Fruit fly (Drosophila melanogaster) whole organism, embryonic: ENCODE results near the gene Fbw5.

ENCODE experiments used
- Aef1 ChIP-seq: fragments of 200-800 bp; sonication (Bioruptor generic); IDR thresholded peaks from 3 replicates; pipeline ENCODE4 v1.3.6; 2022; ENCODE audit warnings: missing biosample characterization, missing genetic modification characterization
- Bgb ChIP-seq: fragments of 200-800 bp; sonication (Bioruptor generic); IDR thresholded peaks from 2 replicates; pipeline ENCODE4 v1.3.6; 2022; ENCODE audit warnings: missing biosample characterization, missing genetic modification characterization; ENCODE audit not compliant: partially characterized antibody
- Blimp-1 ChIP-seq: fragments of 200-800 bp; sonication (Bioruptor generic); optimal IDR thresholded peaks from 3 replicates; lab custom pipeline; 2018; ENCODE audit warnings: missing biosample characterization, missing genetic modification characterization, mild to moderate bottlenecking, moderate library complexity, missing genetic modification reagents
- CG10543 ChIP-seq: fragments of 200-800 bp; sonication (Bioruptor generic); optimal IDR thresholded peaks from 3 replicates; lab custom pipeline; 2017; ENCODE audit warnings: missing biosample characterization, mild to moderate bottlenecking, missing genetic modification characterization, moderate library complexity
- CG10654 ChIP-seq: fragments of 200-800 bp; sonication (Bioruptor generic); optimal IDR thresholded peaks from 2 replicates; lab custom pipeline; 2016; ENCODE audit warnings: missing biosample characterization, missing genetic modification characterization
- CG15011 ChIP-seq: fragments of 200-800 bp; sonication (Bioruptor generic); optimal IDR thresholded peaks from 3 replicates; lab custom pipeline; 2018; ENCODE audit warnings: missing biosample characterization, mild to moderate bottlenecking, missing genetic modification characterization
- CG15073 ChIP-seq: fragments of 200-800 bp; sonication (Bioruptor generic); optimal IDR thresholded peaks from 2 replicates; lab custom pipeline; 2016; ENCODE audit warnings: missing biosample characterization, missing genetic modification characterization
- CG16813 ChIP-seq: fragments of 200-800 bp; sonication (Bioruptor generic); IDR thresholded peaks from 3 replicates; pipeline ENCODE4 v1.3.6; 2022; ENCODE audit warnings: missing biosample characterization, missing genetic modification characterization; ENCODE audit not compliant: partially characterized antibody
- CG17359 ChIP-seq: fragments of 200-800 bp; sonication (Bioruptor generic); optimal IDR thresholded peaks from 3 replicates; lab custom pipeline; 2018; ENCODE audit warnings: missing biosample characterization, mild to moderate bottlenecking, missing genetic modification characterization, moderate library complexity
- CG17612 ChIP-seq: fragments of 200-800 bp; sonication (Bioruptor generic); IDR thresholded peaks from 2 replicates; pipeline ENCODE4 v1.3.6; 2022; ENCODE audit warnings: missing biosample characterization, missing genetic modification characterization
- CG18599 ChIP-seq: fragments of 200-800 bp; sonication (Bioruptor generic); optimal IDR thresholded peaks from 3 replicates; lab custom pipeline; 2017; ENCODE audit warnings: missing biosample characterization, missing genetic modification characterization, mild to moderate bottlenecking, moderate library complexity, missing genetic modification reagents
- CG4424 ChIP-seq: fragments of 200-800 bp; sonication (Bioruptor generic); optimal IDR thresholded peaks from 3 replicates; lab custom pipeline; 2016; ENCODE audit warnings: missing biosample characterization, missing genetic modification characterization
- CG7786 ChIP-seq: fragments of 200-800 bp; sonication (Bioruptor generic); optimal IDR thresholded peaks from 2 replicates; lab custom pipeline; 2016; ENCODE audit warnings: missing biosample characterization, missing genetic modification characterization
- CG7928 ChIP-seq: fragments of 200-800 bp; sonication (Bioruptor generic); optimal IDR thresholded peaks from 2 replicates; lab custom pipeline; 2017; ENCODE audit warnings: missing biosample characterization, mild to moderate bottlenecking, missing genetic modification characterization
- CHES-1-like ChIP-seq: fragments of 200-800 bp; sonication (Bioruptor generic); optimal IDR thresholded peaks from 2 replicates; lab custom pipeline; 2016; ENCODE audit warnings: missing biosample characterization, missing genetic modification characterization
- D ChIP-seq, 2 experiments: fragments of 200-800 bp in 1 of 2; fragments of >200 bp in 1 of 2; sonication (Bioruptor generic) in 1 of 2; optimal IDR thresholded peaks; 2 replicates in 1 of 2; 3 replicates in 1 of 2; lab custom pipeline; 2017; ENCODE audit warnings: mild to moderate bottlenecking in 1 of 2, missing biosample characterization in 1 of 2, missing genetic modification characterization in 1 of 2, missing genetic modification reagents in 1 of 2
- Drgx ChIP-seq: fragments of 200-800 bp; sonication (Bioruptor generic); IDR thresholded peaks from 2 replicates; pipeline ENCODE4 v1.3.6; 2022; ENCODE audit warnings: missing biosample characterization, missing genetic modification characterization
- Elba2 ChIP-seq: fragments of 200-800 bp; sonication (Bioruptor generic); optimal IDR thresholded peaks from 3 replicates; lab custom pipeline; 2016; ENCODE audit warnings: missing biosample characterization, missing genetic modification characterization
- Ets97D ChIP-seq: fragments of 200-800 bp; sonication (Bioruptor generic); optimal IDR thresholded peaks from 3 replicates; lab custom pipeline; 2016; ENCODE audit warnings: missing biosample characterization, missing genetic modification characterization
- Hr78 ChIP-seq, 2 experiments: fragments of 200-800 bp in 1 of 2; fragments of >200 bp in 1 of 2; sonication (Bioruptor generic) in 1 of 2; optimal IDR thresholded peaks; 2 replicates each; lab custom pipeline; 2017 to 2019; ENCODE audit warnings: missing biosample characterization in 2 of 2, missing genetic modification characterization in 2 of 2, mild to moderate bottlenecking in 1 of 2, moderate library complexity in 1 of 2
- Nf-YB ChIP-seq: fragments of 200-800 bp; sonication (Bioruptor generic); optimal IDR thresholded peaks from 3 replicates; lab custom pipeline; 2019; ENCODE audit warnings: missing biosample characterization, mild to moderate bottlenecking, missing genetic modification characterization, moderate library complexity
- Oli ChIP-seq: fragments of 200-800 bp; sonication (Bioruptor generic); optimal IDR thresholded peaks from 2 replicates; lab custom pipeline; 2018; ENCODE audit warnings: missing biosample characterization, mild to moderate bottlenecking, missing genetic modification characterization, moderate library complexity
- Opbp ChIP-seq: fragments of 200-800 bp; sonication (Bioruptor generic); IDR thresholded peaks from 3 replicates; pipeline ENCODE4 v1.3.6; 2022; ENCODE audit warnings: missing biosample characterization, missing genetic modification characterization; ENCODE audit not compliant: partially characterized antibody
- Optix ChIP-seq: fragments of 200-800 bp; sonication (Bioruptor generic); IDR thresholded peaks from 3 replicates; pipeline ENCODE4 v1.3.6; 2022; ENCODE audit warnings: missing biosample characterization, missing genetic modification characterization
- Stat92E ChIP-seq, 3 experiments: fragments of >200 bp in 2 of 3; fragments of 200-800 bp in 1 of 3; sonication (Bioruptor generic) in 1 of 3; optimal IDR thresholded peaks; 2 replicates each; lab custom pipeline; 2017 to 2019; ENCODE audit warnings: missing biosample characterization in 3 of 3, missing genetic modification characterization in 3 of 3, mild to moderate bottlenecking in 1 of 3, moderate library complexity in 1 of 3
- Xrp1 ChIP-seq: fragments of 200-800 bp; sonication (Bioruptor generic); IDR thresholded peaks from 2 replicates; pipeline ENCODE4 v1.3.6; 2022; ENCODE audit warnings: missing biosample characterization, missing genetic modification characterization
- abd-A ChIP-seq: fragments of 200-800 bp; sonication (Bioruptor generic); optimal IDR thresholded peaks from 3 replicates; lab custom pipeline; 2019; ENCODE audit warnings: missing biosample characterization, mild to moderate bottlenecking, missing genetic modification characterization, moderate library complexity
- cg ChIP-seq: fragments of 200-800 bp; sonication (Bioruptor generic); optimal IDR thresholded peaks from 3 replicates; lab custom pipeline; 2019; ENCODE audit warnings: missing biosample characterization, mild to moderate bottlenecking, missing genetic modification characterization, moderate library complexity
- chm ChIP-seq: fragments of 200-800 bp; sonication (Bioruptor generic); IDR thresholded peaks from 2 replicates; pipeline ENCODE4 v1.3.6; 2022; ENCODE audit warnings: missing biosample characterization, missing genetic modification characterization
- crp ChIP-seq, 2 experiments: fragments of 200-800 bp; sonication (Bioruptor generic); optimal IDR thresholded peaks; 2 replicates in 1 of 2; 3 replicates in 1 of 2; lab custom pipeline; 2017; ENCODE audit warnings: missing biosample characterization in 2 of 2, missing genetic modification characterization in 2 of 2, mild to moderate bottlenecking in 1 of 2, moderate library complexity in 1 of 2
- cwo ChIP-seq: fragments of 200-800 bp; sonication (Bioruptor generic); optimal IDR thresholded peaks from 3 replicates; lab custom pipeline; 2017; ENCODE audit warnings: missing biosample characterization, missing genetic modification characterization, mild to moderate bottlenecking, moderate library complexity, missing genetic modification reagents
- dpn ChIP-seq, 2 experiments: fragments of 200-800 bp; sonication (Bioruptor generic); optimal IDR thresholded peaks; 3 replicates each; lab custom pipeline; 2016; ENCODE audit warnings: missing biosample characterization in 2 of 2, missing genetic modification characterization in 2 of 2
- ems ChIP-seq: fragments of 200-800 bp; sonication (Bioruptor generic); optimal IDR thresholded peaks from 3 replicates; lab custom pipeline; 2016; ENCODE audit warnings: missing biosample characterization, missing genetic modification characterization
- eve ChIP-seq, 2 experiments: fragments of >200 bp; optimal IDR thresholded peaks; 2 replicates each; lab custom pipeline; 2017; ENCODE audit warnings: missing biosample characterization in 2 of 2, missing genetic modification characterization in 2 of 2
- fd64A ChIP-seq: fragments of 200-800 bp; sonication (Bioruptor generic); optimal IDR thresholded peaks from 3 replicates; lab custom pipeline; 2018; ENCODE audit warnings: missing biosample characterization, mild to moderate bottlenecking, missing genetic modification characterization
- grn ChIP-seq: fragments of 200-800 bp; sonication (Bioruptor generic); optimal IDR thresholded peaks from 3 replicates; lab custom pipeline; 2017; ENCODE audit warnings: missing biosample characterization, missing genetic modification characterization
- gsb-n ChIP-seq: fragments of 200-800 bp; sonication (Bioruptor generic); optimal IDR thresholded peaks from 3 replicates; lab custom pipeline; 2018; ENCODE audit warnings: missing biosample characterization, mild to moderate bottlenecking, missing genetic modification characterization
- hb ChIP-seq: fragments of 200-800 bp; sonication (Bioruptor generic); IDR thresholded peaks from 3 replicates; pipeline ENCODE4 v1.3.6; 2022; ENCODE audit warnings: missing biosample characterization, missing genetic modification characterization; ENCODE audit not compliant: partially characterized antibody
- kni ChIP-seq: fragments of 200-800 bp; sonication (Bioruptor generic); optimal IDR thresholded peaks from 3 replicates; lab custom pipeline; 2017; ENCODE audit warnings: mild to moderate bottlenecking, missing biosample characterization, missing genetic modification reagents, missing genetic modification characterization
- lab ChIP-seq: fragments of 200-800 bp; sonication (Bioruptor generic); optimal IDR thresholded peaks from 3 replicates; lab custom pipeline; 2017; ENCODE audit warnings: missing biosample characterization, missing genetic modification characterization, mild to moderate bottlenecking, moderate library complexity, missing genetic modification reagents
- mld ChIP-seq: fragments of 200-800 bp; sonication (Bioruptor generic); IDR thresholded peaks from 3 replicates; pipeline ENCODE4 v1.3.6; 2022; ENCODE audit warnings: missing biosample characterization, missing genetic modification characterization; ENCODE audit not compliant: partially characterized antibody
- nmo ChIP-seq: fragments of 200-800 bp; sonication (Bioruptor generic); optimal IDR thresholded peaks from 2 replicates; lab custom pipeline; 2018; ENCODE audit warnings: missing biosample characterization, mild to moderate bottlenecking, missing genetic modification characterization, moderate library complexity
- pnt ChIP-seq: fragments of 200-800 bp; sonication (Bioruptor generic); optimal IDR thresholded peaks from 3 replicates; lab custom pipeline; 2016; ENCODE audit warnings: missing biosample characterization, missing genetic modification characterization
- unc-4 ChIP-seq: fragments of 200-800 bp; sonication (Bioruptor generic); IDR thresholded peaks from 2 replicates; pipeline ENCODE4 v1.3.6; 2022; ENCODE audit warnings: missing biosample characterization, missing genetic modification characterization; ENCODE audit not compliant: partially characterized antibody
- wek ChIP-seq: fragments of 200-800 bp; sonication (Bioruptor generic); optimal IDR thresholded peaks from 3 replicates; lab custom pipeline; 2018; ENCODE audit warnings: missing biosample characterization, mild to moderate bottlenecking, missing genetic modification characterization, moderate library complexity
- yki ChIP-seq: fragments of >200 bp; optimal IDR thresholded peaks from 3 replicates; lab custom pipeline; 2018

The Fbw5 gene

dm6 chr2L:6080329-6080728, 14.6 kb upstream of the Fbw5 start (continued):
- no peak for TF ChIP-seq pnt (GFP tag; lab: Kevin White, UChicago)
- no peak for TF ChIP-seq Elba2 (GFP tag; lab: Kevin White, UChicago)
- TF ChIP-seq grn (GFP tag; lab: Kevin White, UChicago) = no peak
- no peak for TF ChIP-seq Aef1 (GFP tag; lab: Robert Waterston, UW)
- no peak for TF ChIP-seq CG7928 (GFP tag; lab: Kevin White, UChicago)
- TF ChIP-seq eve (GFP tag; optimal IDR thresholded peaks at IDR 0.05; lab: Kevin White, UChicago) = no peak
- no peak for TF ChIP-seq ems
- TF ChIP-seq cwo (GFP tag; lab: Kevin White, UChicago) = peak; percentile 18
- TF ChIP-seq Bgb (GFP tag; lab: Robert Waterston, UW) = no peak
- peak; percentile 16 for TF ChIP-seq CG18599 (GFP tag; lab: Kevin White, UChicago)
- TF ChIP-seq CG15073 (GFP tag; lab: Kevin White, UChicago) = no peak
- peak; percentile 28; the same call in 1 of the 2 replicates for TF ChIP-seq Drgx (GFP tag; lab: Robert Waterston, UW)
- no peak for TF ChIP-seq CG17359
- TF ChIP-seq Blimp-1 = no peak
- TF ChIP-seq Stat92E (GFP tag; optimal IDR thresholded peaks at IDR 0.05; lab: Kevin White, UChicago) = no peak
- TF ChIP-seq abd-A (tag; lab: Kevin White, UChicago) = no peak
- TF ChIP-seq, all 482 proteins: peak for 20

dm6 chr2L:6078757-6079351, 13.1 kb upstream of the Fbw5 start:
- TF ChIP-seq gsb-n (peak; percentile 14), D (optimal IDR thresholded peaks at IDR 0.05; lab: Kevin White, UChicago) (peak; percentile 50), D (GFP tag; optimal IDR thresholded peaks at IDR 0.05; lab: Kevin White, UChicago) (peak; percentile 11), Ets97D (GFP tag; lab: Kevin White, UChicago) (peak; percentile 6), wek (GFP tag; lab: Kevin White, UChicago) (no peak), CG10543 (GFP tag; lab: Kevin White, UChicago) (peak; percentile 15), Stat92E (GFP tag; optimal IDR thresholded peaks at IDR 0.05; lab: Kevin White, UChicago) (peak in 1 of 3 experiments; percentile 47), Optix (GFP tag; lab: Robert Waterston, UW) (no peak), CG4424 (GFP tag; lab: Kevin White, UChicago) (no peak), kni (GFP tag; lab: Kevin White, UChicago) (peak; percentile 99), lab (GFP tag; lab: Kevin White, UChicago) (no peak), Xrp1 (GFP tag; lab: Robert Waterston, UW) (0 out of 2 replicates have a peak, but pooled peaks have one; percentile 11), yki (peak; percentile 12), CG10654 (GFP tag; lab: Kevin White, UChicago) (no peak), chm (GFP tag; lab: Robert Waterston, UW) (peak; percentile 41; the same call in 1 of the 2 replicates), Nf-YB (GFP tag; lab: Kevin White, UChicago) (peak; percentile 31), nmo (GFP tag; lab: Kevin White, UChicago) (peak; percentile 51), crp (GFP tag; optimal IDR thresholded peaks at IDR 0.05; lab: Kevin White, UChicago) (peak in 1 of 2 experiments; percentile 23), Oli (tag; lab: Kevin White, UChicago) (no peak), abd-A (tag; lab: Kevin White, UChicago) (peak; percentile 55), CHES-1-like (GFP tag; lab: Kevin White, UChicago) (no peak), cg (peak; percentile 82), dpn (GFP tag; optimal IDR thresholded peaks at IDR 0.05; lab: Kevin White, UChicago) (no peak), CG15011 (GFP tag; lab: Kevin White, UChicago) (no peak), fd64A (GFP tag; lab: Kevin White, UChicago) (peak; percentile 38), Opbp (GFP tag; lab: Robert Waterston, UW) (peak; percentile 64; the same call in 1 of the 3 replicates), CG17612 (no peak), hb (GFP tag; lab: Robert Waterston, UW) (no peak), CG16813 (GFP tag; lab: Robert Waterston, UW) (0 out of 3 replicates have a peak, but pooled peaks have one; percentile 28), mld (GFP tag; lab: Robert Waterston, UW) (0 out of 3 replicates have a peak, but pooled peaks have one; percentile 37), CG7786 (GFP tag; lab: Kevin White, UChicago) (no peak), Hr78 (GFP tag; optimal IDR thresholded peaks at IDR 0.05; lab: Kevin White, UChicago) (peak in 1 of 2 experiments; percentile 34), unc-4 (no peak)
